Worm (Caenorhabditis elegans) whole organism, midembryonic: ENCODE measurements around the gene Y40B10B.1.

Source experiments
- T22C8.4 ChIP-seq: fragments of 200-800 bp; sonication (Bioruptor generic); IDR thresholded peaks from 2 replicates; pipeline ENCODE4 v1.3.6; 2022; ENCODE audit warnings: missing genetic modification characterization, missing compliant biosample characterization
- flt-1 ChIP-seq: fragments of 200-800 bp; sonication (Bioruptor generic); IDR thresholded peaks from 2 replicates; pipeline ENCODE4 v1.3.6; 2022; ENCODE audit warnings: missing genetic modification characterization, missing compliant biosample characterization
- klf-2 ChIP-seq: fragments of 200-800 bp; sonication (Bioruptor generic); conservative IDR thresholded peaks from 2 replicates; pipeline ENCODE4 v1.3.6; 2022; ENCODE audit warnings: missing genetic modification reagents, missing genetic modification characterization, missing compliant biosample characterization
- med-1 ChIP-seq: sonication (generic microtip); optimal IDR thresholded peaks from 2 replicates; lab custom pipeline; 2017; ENCODE audit warnings: missing genetic modification characterization, mild to moderate bottlenecking, missing compliant biosample characterization, antibody characterized with exemption, missing genetic modification reagents; ENCODE audit not compliant: insufficient read depth
- ref-1 ChIP-seq: fragments of 200-800 bp; sonication (Bioruptor generic); conservative IDR thresholded peaks from 2 replicates; pipeline ENCODE4 v1.3.6; 2022; ENCODE audit warnings: missing genetic modification reagents, missing genetic modification characterization, missing compliant biosample characterization
- tab-1 ChIP-seq: fragments of 200-800 bp; sonication (Bioruptor generic); IDR thresholded peaks from 2 replicates; pipeline ENCODE4 v1.3.6; 2022; ENCODE audit warnings: missing genetic modification characterization, missing compliant biosample characterization
- ztf-29 ChIP-seq: fragments of 200-800 bp; sonication (Bioruptor generic); IDR thresholded peaks from 2 replicates; pipeline ENCODE4 v1.3.6; 2022; ENCODE audit warnings: missing genetic modification reagents, missing genetic modification characterization, missing compliant biosample characterization

DNA sequence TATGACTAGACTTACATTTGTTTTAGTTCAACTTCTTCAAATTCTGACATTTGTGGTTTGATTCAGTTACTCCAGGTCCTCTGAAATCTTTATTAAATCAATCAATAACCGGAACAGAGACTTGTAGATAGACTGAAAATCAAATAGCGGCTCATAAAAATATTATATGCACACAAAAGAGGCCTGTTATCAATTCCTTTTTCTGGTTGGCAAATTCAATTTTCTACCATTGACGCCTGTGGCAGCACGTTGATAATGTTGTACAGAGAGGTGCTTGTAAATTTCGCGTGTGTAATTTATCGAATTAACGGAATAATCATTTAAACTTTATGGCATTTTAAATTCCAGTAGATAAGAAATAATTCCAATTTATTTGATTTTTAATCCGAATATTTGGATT is 25.6 kb upstream of the Y40B10B.1 start, which contains the start of gene T08B1.1:
- no peak for TF ChIP-seq klf-2 (GFP tag; lab: Robert Waterston, UW)
- TF ChIP-seq flt-1 (GFP tag; lab: Robert Waterston, UW): no peak
- no peak for TF ChIP-seq med-1 (GFP tag; lab: Kevin White, UChicago)
- no peak for TF ChIP-seq T22C8.4
- no peak for TF ChIP-seq tab-1
- TF ChIP-seq ztf-29 (GFP tag; lab: Robert Waterston, UW): no peak
- no peak for TF ChIP-seq ref-1 (GFP tag; lab: Robert Waterston, UW)
